Worm (Caenorhabditis elegans): ENCODE results near the gene T19H5.6.

T19H5.6 gene

DNA sequence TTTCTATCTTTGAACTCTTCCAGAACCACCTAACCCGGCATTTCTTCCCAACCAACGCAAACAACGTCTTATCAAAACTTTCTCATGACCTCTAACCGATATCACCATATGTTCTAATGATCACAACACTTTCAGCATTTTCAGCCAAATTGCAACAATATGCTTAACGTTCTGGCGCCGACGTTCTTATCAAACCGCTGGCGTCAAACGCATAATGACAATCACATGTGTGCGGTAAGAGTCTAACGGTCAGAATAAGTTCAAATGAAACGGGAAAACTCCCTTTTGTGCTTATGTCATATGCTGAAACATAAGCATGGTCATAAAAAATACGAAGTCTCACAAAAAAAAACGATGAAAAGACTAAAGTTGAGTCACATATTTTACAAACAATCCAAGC, 30.9 kb upstream of the T19H5.6 start:
- TF ChIP-seq hlh-8 (tag; optimal IDR thresholded peaks at IDR 0.05) (no peak), elt-2 (tag; optimal IDR thresholded peaks at IDR 0.05) (peak; percentile 50)

DNA sequence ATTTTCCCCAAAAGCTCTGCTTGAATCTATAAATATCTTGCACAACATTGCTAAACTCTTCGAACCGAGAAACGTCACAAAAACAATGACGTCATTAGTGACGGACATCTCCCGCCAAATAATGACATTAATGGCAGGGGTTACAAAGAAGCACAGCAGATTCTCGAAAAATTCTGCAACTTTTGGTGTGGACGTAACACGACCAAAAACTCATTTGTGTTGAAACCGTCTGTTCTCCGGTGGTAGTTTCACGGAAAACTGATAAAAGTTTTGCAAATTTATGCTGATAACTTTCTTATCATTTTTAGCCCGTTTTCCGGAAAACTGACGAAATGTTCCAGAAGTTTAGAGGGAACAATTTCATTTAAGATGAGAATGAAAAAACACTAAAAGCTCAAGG, 28.6 kb upstream of the T19H5.6 start:
- TF ChIP-seq hlh-13 (GFP tag; optimal IDR thresholded peaks at IDR 0.05), result no peak
- peak; percentile 4 for TF ChIP-seq elt-2 (tag; optimal IDR thresholded peaks at IDR 0.05)
- TF ChIP-seq hlh-6 (tag; optimal IDR thresholded peaks at IDR 0.05), result no peak
- TF ChIP-seq unc-42 (tag; optimal IDR thresholded peaks at IDR 0.05), result peak; percentile 29
- no peak for TF ChIP-seq sox-4 (tag; optimal IDR thresholded peaks at IDR 0.05)
- TF ChIP-seq mec-3 (tag; optimal IDR thresholded peaks at IDR 0.05; ENCODE audit: borderline replicate concordance), result no peak
- no peak for TF ChIP-seq sox-2 (GFP tag; IDR thresholded peaks at IDR 0.05)
- no peak for TF ChIP-seq pros-1 (tag; optimal IDR thresholded peaks at IDR 0.05)
- TF ChIP-seq rnt-1 (tag; optimal IDR thresholded peaks at IDR 0.05), result no peak
- no peak for TF ChIP-seq ceh-45 (GFP tag; IDR thresholded peaks at IDR 0.05)
- TF ChIP-seq ref-2 (tag; optimal IDR thresholded peaks at IDR 0.05), result no peak
- no peak for TF ChIP-seq C08G9.2 (tag; optimal IDR thresholded peaks at IDR 0.05)
- TF ChIP-seq ceh-34 (tag; optimal IDR thresholded peaks at IDR 0.05), result no peak
- no peak for TF ChIP-seq zip-5 (tag; optimal IDR thresholded peaks at IDR 0.05)
- no peak for TF ChIP-seq elt-4 (tag; optimal IDR thresholded peaks at IDR 0.05)
- no peak for TF ChIP-seq ceh-22 (tag; optimal IDR thresholded peaks at IDR 0.05)

DNA sequence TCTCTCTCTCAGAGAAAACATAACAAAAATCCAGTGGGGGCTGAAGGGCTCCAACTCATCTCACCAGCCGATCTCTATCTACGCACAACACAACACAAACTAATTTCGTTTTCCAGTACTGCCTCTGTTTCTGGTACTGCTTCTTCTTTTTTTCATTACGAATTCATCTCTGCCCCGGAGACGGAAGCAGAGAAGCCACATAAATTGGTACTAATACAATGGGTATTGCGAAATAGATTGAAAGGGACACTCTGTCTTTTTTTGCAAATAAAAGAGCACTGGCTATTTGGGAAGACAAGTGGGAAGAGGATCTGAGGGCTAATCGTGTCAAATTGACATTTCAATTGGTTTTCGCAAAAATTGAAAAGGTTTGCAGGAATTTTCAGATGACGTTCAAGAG, 27.3 kb upstream of the T19H5.6 start:
- TF ChIP-seq hlh-8 (tag; optimal IDR thresholded peaks at IDR 0.05) (no peak), rnt-1 (tag; optimal IDR thresholded peaks at IDR 0.05) (no peak), ztf-16 (tag; optimal IDR thresholded peaks at IDR 0.05) (no peak), ceh-34 (tag; optimal IDR thresholded peaks at IDR 0.05) (no peak), sox-4 (tag; optimal IDR thresholded peaks at IDR 0.05) (no peak), K02D7.2 (tag; optimal IDR thresholded peaks at IDR 0.05) (no peak), tbx-7 (tag; optimal IDR thresholded peaks at IDR 0.05) (no peak), syd-9 (tag; optimal IDR thresholded peaks at IDR 0.05) (no peak), ceh-14 (tag; optimal IDR thresholded peaks at IDR 0.05) (peak; percentile 13), ceh-18 (tag; optimal IDR thresholded peaks at IDR 0.05) (no peak), pax-1 (tag; optimal IDR thresholded peaks at IDR 0.05) (no peak), lim-6 (tag; optimal IDR thresholded peaks at IDR 0.05) (peak; percentile 1), ceh-31 (tag; optimal IDR thresholded peaks at IDR 0.05) (peak; percentile 18), fax-1 (tag; optimal IDR thresholded peaks at IDR 0.05) (no peak), nhr-232 (tag; optimal IDR thresholded peaks at IDR 0.05) (no peak), unc-42 (tag; optimal IDR thresholded peaks at IDR 0.05) (peak; percentile 75), madf-2 (tag; optimal IDR thresholded peaks at IDR 0.05) (no peak), hlh-30 (tag; optimal IDR thresholded peaks at IDR 0.05; ENCODE audit: insufficient read depth) (no peak), ama-1 (optimal IDR thresholded peaks at IDR 0.05) (no peak), ceh-22 (tag; optimal IDR thresholded peaks at IDR 0.05) (no peak), lin-11 (tag; optimal IDR thresholded peaks at IDR 0.05) (no peak), ets-4 (tag; optimal IDR thresholded peaks at IDR 0.05) (no peak)

ce11 chrII:9493242-9494058, 23.4 kb upstream of the T19H5.6 start:
- TF ChIP-seq nhr-232 (tag; optimal IDR thresholded peaks at IDR 0.05) (no peak), ets-4 (tag; optimal IDR thresholded peaks at IDR 0.05) (no peak), ceh-6 (GFP tag; optimal IDR thresholded peaks at IDR 0.05) (no peak), pqm-1 (tag; optimal IDR thresholded peaks at IDR 0.05) (no peak), zip-5 (tag; optimal IDR thresholded peaks at IDR 0.05) (no peak), elt-4 (tag; optimal IDR thresholded peaks at IDR 0.05) (no peak), sox-4 (tag; optimal IDR thresholded peaks at IDR 0.05) (no peak)
